Fruit fly (Drosophila melanogaster) whole organism, embryonic: ENCODE measurements around the gene CG18428.
A peak's percentile ranks its signal among the peaks of the same experiment; 100 is the strongest.

Source experiments
- CG10366 ChIP-seq: fragments of 200-800 bp; sonication (Bioruptor generic); IDR thresholded peaks from 2 replicates; pipeline ENCODE4 v1.3.6; 2022; ENCODE audit warnings: missing biosample characterization, missing genetic modification characterization
- CG11398 ChIP-seq: fragments of 200-800 bp; sonication (Bioruptor generic); optimal IDR thresholded peaks from 2 replicates; lab custom pipeline; 2016; ENCODE audit warnings: missing biosample characterization, missing genetic modification characterization
- CG11560 ChIP-seq: fragments of 200-800 bp; sonication (Bioruptor generic); IDR thresholded peaks from 3 replicates; pipeline ENCODE4 v1.3.6; 2022; ENCODE audit warnings: missing biosample characterization, missing genetic modification characterization
- CG11696 ChIP-seq: fragments of 200-800 bp; sonication (Bioruptor generic); IDR thresholded peaks from 2 replicates; pipeline ENCODE4 v1.3.6; 2022; ENCODE audit warnings: missing biosample characterization, missing genetic modification characterization
- CG12769 ChIP-seq: fragments of 200-800 bp; sonication (Bioruptor generic); optimal IDR thresholded peaks from 2 replicates; lab custom pipeline; 2019; ENCODE audit warnings: missing biosample characterization, mild to moderate bottlenecking, missing genetic modification characterization, moderate library complexity
- CG13424 ChIP-seq: fragments of 200-800 bp; sonication (Bioruptor generic); optimal IDR thresholded peaks from 2 replicates; lab custom pipeline; 2019; ENCODE audit warnings: missing biosample characterization, mild to moderate bottlenecking, missing genetic modification characterization, moderate library complexity
- CG13624 ChIP-seq: fragments of 200-800 bp; sonication (Bioruptor generic); optimal IDR thresholded peaks from 2 replicates; lab custom pipeline; 2016; ENCODE audit warnings: missing biosample characterization, missing genetic modification characterization
- CG14667 ChIP-seq: fragments of 200-800 bp; sonication (Bioruptor generic); IDR thresholded peaks from 2 replicates; pipeline ENCODE4 v1.3.6; 2022; ENCODE audit warnings: missing biosample characterization, missing genetic modification characterization
- CG1603 ChIP-seq: fragments of 200-800 bp; sonication (Bioruptor generic); optimal IDR thresholded peaks from 2 replicates; lab custom pipeline; 2019; ENCODE audit warnings: missing biosample characterization, mild to moderate bottlenecking, missing genetic modification characterization, moderate library complexity
- CG17385 ChIP-seq: fragments of 200-800 bp; sonication (Bioruptor generic); optimal IDR thresholded peaks from 3 replicates; lab custom pipeline; 2018; ENCODE audit warnings: missing biosample characterization, mild to moderate bottlenecking, missing genetic modification characterization
- CG2678 ChIP-seq: fragments of 200-800 bp; sonication (Bioruptor generic); optimal IDR thresholded peaks from 3 replicates; lab custom pipeline; 2019; ENCODE audit warnings: missing biosample characterization, mild to moderate bottlenecking, missing genetic modification characterization, moderate library complexity
- CG31224 ChIP-seq: fragments of 200-800 bp; sonication (Bioruptor generic); IDR thresholded peaks from 2 replicates; pipeline ENCODE4 v1.3.6; 2022; ENCODE audit warnings: missing biosample characterization, missing genetic modification characterization
- CG3847 ChIP-seq: fragments of 200-800 bp; sonication (Bioruptor generic); IDR thresholded peaks from 2 replicates; pipeline ENCODE4 v1.3.6; 2022; ENCODE audit warnings: missing biosample characterization, missing genetic modification characterization
- CG6254 ChIP-seq: fragments of 200-800 bp; sonication (Bioruptor generic); optimal IDR thresholded peaks from 3 replicates; lab custom pipeline; 2017; ENCODE audit warnings: mild to moderate bottlenecking, missing biosample characterization, missing genetic modification reagents, missing genetic modification characterization
- CG6854 ChIP-seq: fragments of 200-800 bp; sonication (Bioruptor generic); optimal IDR thresholded peaks from 3 replicates; lab custom pipeline; 2017; ENCODE audit warnings: missing biosample characterization, mild to moderate bottlenecking, missing genetic modification characterization
- CG8290 ChIP-seq, 3 experiments: fragments of 200-800 bp; sonication (Bioruptor generic); optimal IDR thresholded peaks; 2 replicates each; lab custom pipeline; 2016 to 2019; ENCODE audit warnings: missing biosample characterization in 3 of 3, missing genetic modification characterization in 3 of 3, mild to moderate bottlenecking in 2 of 3, moderate library complexity in 1 of 3
- CG8388 ChIP-seq: fragments of 200-800 bp; sonication (Bioruptor generic); optimal IDR thresholded peaks from 2 replicates; lab custom pipeline; 2019; ENCODE audit warnings: missing biosample characterization, mild to moderate bottlenecking, missing genetic modification characterization, moderate library complexity
- CG9932 ChIP-seq: fragments of 200-800 bp; sonication (Bioruptor generic); IDR thresholded peaks from 2 replicates; pipeline ENCODE4 v1.3.6; 2022; ENCODE audit warnings: missing biosample characterization, missing genetic modification characterization
- CTCF ChIP-seq: fragments of 200-800 bp; sonication (Bioruptor generic); optimal IDR thresholded peaks from 2 replicates; lab custom pipeline; 2017; ENCODE audit warnings: missing biosample characterization, mild to moderate bottlenecking, missing genetic modification characterization, moderate library complexity
- Dad ChIP-seq: fragments of 200-800 bp; sonication (Bioruptor generic); optimal IDR thresholded peaks from 3 replicates; lab custom pipeline; 2016; ENCODE audit warnings: missing biosample characterization, missing genetic modification characterization
- Deaf1 ChIP-seq: fragments of 200-800 bp; optimal IDR thresholded peaks from 3 replicates; lab custom pipeline; 2019; ENCODE audit warnings: missing biosample characterization, mild to moderate bottlenecking, missing genetic modification characterization, moderate library complexity
- Fer1 ChIP-seq: fragments of 200-800 bp; sonication (Bioruptor generic); optimal IDR thresholded peaks from 2 replicates; lab custom pipeline; 2017; ENCODE audit warnings: missing biosample characterization, mild to moderate bottlenecking, missing genetic modification characterization
- Hr51 ChIP-seq, 2 experiments: fragments of 200-800 bp; sonication (Bioruptor generic); optimal IDR thresholded peaks; 2 replicates in 1 of 2; 3 replicates in 1 of 2; lab custom pipeline; 2016 to 2018; ENCODE audit warnings: missing biosample characterization in 2 of 2, missing genetic modification characterization in 2 of 2, mild to moderate bottlenecking in 1 of 2, moderate library complexity in 1 of 2
- Lim3 ChIP-seq: fragments of 200-800 bp; sonication (Bioruptor generic); IDR thresholded peaks from 2 replicates; pipeline ENCODE4 v1.3.6; 2022; ENCODE audit warnings: missing biosample characterization, missing genetic modification characterization
- Nf-YB ChIP-seq: fragments of 200-800 bp; sonication (Bioruptor generic); optimal IDR thresholded peaks from 3 replicates; lab custom pipeline; 2019; ENCODE audit warnings: missing biosample characterization, mild to moderate bottlenecking, missing genetic modification characterization, moderate library complexity
- Pdp1 ChIP-seq, 2 experiments: fragments of 200-800 bp; sonication (Bioruptor generic); optimal IDR thresholded peaks; 3 replicates each; lab custom pipeline; 2016; ENCODE audit warnings: missing biosample characterization in 2 of 2, missing genetic modification characterization in 2 of 2, mild to moderate bottlenecking in 1 of 2, moderate library complexity in 1 of 2
- Xbp1 ChIP-seq: fragments of 200-800 bp; sonication (Bioruptor generic); optimal IDR thresholded peaks from 3 replicates; lab custom pipeline; 2016; ENCODE audit warnings: missing biosample characterization, mild to moderate bottlenecking, missing genetic modification characterization
- ase ChIP-seq: fragments of 200-800 bp; sonication (Bioruptor generic); IDR thresholded peaks from 3 replicates; pipeline ENCODE4 v1.3.6; 2022; ENCODE audit warnings: missing biosample characterization, missing genetic modification characterization
- bsh ChIP-seq, 2 experiments: fragments of 200-800 bp; sonication (Bioruptor generic); optimal IDR thresholded peaks; 2 replicates each; lab custom pipeline; 2017 to 2018; ENCODE audit warnings: mild to moderate bottlenecking in 2 of 2, missing biosample characterization in 2 of 2, missing genetic modification characterization in 2 of 2, moderate library complexity in 1 of 2
- chif ChIP-seq, 2 experiments: fragments of 200-800 bp; sonication (Bioruptor generic); optimal IDR thresholded peaks; 3 replicates each; lab custom pipeline; 2016; ENCODE audit warnings: missing biosample characterization in 2 of 2, missing genetic modification characterization in 2 of 2
- crol ChIP-seq: fragments of 200-800 bp; sonication (Bioruptor generic); IDR thresholded peaks from 2 replicates; pipeline ENCODE4 v1.3.6; 2022; ENCODE audit warnings: missing biosample characterization, missing genetic modification characterization
- dpn ChIP-seq, 2 experiments: fragments of 200-800 bp; sonication (Bioruptor generic); optimal IDR thresholded peaks; 3 replicates each; lab custom pipeline; 2016; ENCODE audit warnings: missing biosample characterization in 2 of 2, missing genetic modification characterization in 2 of 2
- gcm2 ChIP-seq: fragments of 200-800 bp; sonication (Bioruptor generic); optimal IDR thresholded peaks from 2 replicates; lab custom pipeline; 2016; ENCODE audit warnings: missing biosample characterization, missing genetic modification characterization
- gro ChIP-seq: fragments of 200-800 bp; sonication (Bioruptor generic); optimal IDR thresholded peaks from 2 replicates; lab custom pipeline; 2016; ENCODE audit warnings: missing biosample characterization, missing genetic modification characterization
- hkb ChIP-seq, 2 experiments: fragments of 200-800 bp in 1 of 2; fragments of >200 bp in 1 of 2; sonication (Bioruptor generic) in 1 of 2; IDR thresholded peaks in 1 of 2; optimal IDR thresholded peaks in 1 of 2; 2 replicates each; pipeline versions ENCODE4 v1.3.6 to Lab custom; 2017 to 2022; ENCODE audit warnings: missing biosample characterization in 1 of 2, missing genetic modification characterization in 1 of 2
- insv ChIP-seq, 2 experiments: fragments of 200-800 bp; sonication (Bioruptor generic); optimal IDR thresholded peaks; 3 replicates each; lab custom pipeline; 2016 to 2018; ENCODE audit warnings: missing biosample characterization in 2 of 2, missing genetic modification characterization in 2 of 2
- mam ChIP-seq: fragments of 200-800 bp; sonication (Bioruptor generic); optimal IDR thresholded peaks from 3 replicates; lab custom pipeline; 2016; ENCODE audit warnings: missing biosample characterization, missing genetic modification characterization
- otp ChIP-seq: fragments of 200-800 bp; sonication (Bioruptor generic); IDR thresholded peaks from 3 replicates; pipeline ENCODE4, ENCODE4 v1.3.6; 2022; ENCODE audit warnings: missing biosample characterization, missing genetic modification characterization
- psq ChIP-seq: fragments of 200-800 bp; sonication (Bioruptor generic); optimal IDR thresholded peaks from 2 replicates; lab custom pipeline; 2017; ENCODE audit warnings: missing biosample characterization, missing genetic modification characterization
- rib ChIP-seq: fragments of 200-800 bp; sonication (Bioruptor generic); IDR thresholded peaks from 2 replicates; pipeline ENCODE4 v1.3.6; 2022; ENCODE audit warnings: missing biosample characterization, missing genetic modification characterization
- row ChIP-seq: fragments of 200-800 bp; sonication (Bioruptor generic); IDR thresholded peaks from 3 replicates; pipeline ENCODE4 v1.3.6; 2022; ENCODE audit warnings: missing biosample characterization, missing genetic modification characterization
- sc ChIP-seq, 3 experiments: fragments of >200 bp in 2 of 3; fragments of 200-800 bp in 1 of 3; sonication (Bioruptor generic) in 1 of 3; optimal IDR thresholded peaks; 2 replicates in 2 of 3; 3 replicates in 1 of 3; lab custom pipeline; 2017; ENCODE audit warnings: mild to moderate bottlenecking in 1 of 3, missing biosample characterization in 1 of 3, missing genetic modification characterization in 1 of 3, missing genetic modification reagents in 1 of 3
- sens-2 ChIP-seq: fragments of 200-800 bp; sonication (Bioruptor generic); IDR thresholded peaks from 2 replicates; pipeline ENCODE4 v1.3.6; 2022; ENCODE audit warnings: missing biosample characterization, missing genetic modification characterization
- sisA ChIP-seq: fragments of 200-800 bp; sonication (Bioruptor generic); IDR thresholded peaks from 2 replicates; pipeline ENCODE4 v1.3.6; 2022; ENCODE audit warnings: missing biosample characterization, missing genetic modification characterization
- sna ChIP-seq: fragments of 200-800 bp; sonication (Bioruptor generic); IDR thresholded peaks from 2 replicates; pipeline ENCODE4 v1.3.6; 2022; ENCODE audit warnings: missing biosample characterization, missing genetic modification characterization; ENCODE audit not compliant: partially characterized antibody
- sob ChIP-seq: fragments of 200-800 bp; sonication (Bioruptor generic); IDR thresholded peaks from 2 replicates; pipeline ENCODE4 v1.3.6; 2022; ENCODE audit warnings: missing biosample characterization, missing genetic modification characterization
- stwl ChIP-seq: fragments of 200-800 bp; sonication (Bioruptor generic); optimal IDR thresholded peaks from 3 replicates; lab custom pipeline; 2018; ENCODE audit warnings: missing biosample characterization, mild to moderate bottlenecking, missing genetic modification characterization, moderate library complexity
- tgo ChIP-seq: fragments of 200-800 bp; sonication (Bioruptor generic); IDR thresholded peaks from 3 replicates; pipeline ENCODE4 v1.3.6; 2022; ENCODE audit warnings: missing biosample characterization, missing genetic modification characterization
- usp ChIP-seq: fragments of >200 bp; optimal IDR thresholded peaks from 2 replicates; lab custom pipeline; 2017; ENCODE audit warnings: missing biosample characterization, missing genetic modification characterization

The CG18428 gene

dm6 chr3R:24100717-24101116, 8.4 kb upstream of the CG18428 start (continued):
- TF ChIP-seq gcm2 (GFP tag; lab: Kevin White, UChicago) (no peak), Xbp1 (GFP tag; lab: Kevin White, UChicago) (peak; percentile 46), CG6254 (GFP tag; lab: Kevin White, UChicago) (no peak), CG9932 (GFP tag; lab: Robert Waterston, UW) (peak; percentile 71), gro (GFP tag; lab: Kevin White, UChicago) (peak; percentile 52), Fer1 (GFP tag; lab: Kevin White, UChicago) (no peak), CG8290 (GFP tag; optimal IDR thresholded peaks at IDR 0.05; lab: Kevin White, UChicago) (no peak), CG8290 (tag; optimal IDR thresholded peaks at IDR 0.05; lab: Kevin White, UChicago) (peak in 1 of 2 experiments; percentile 2), chif (GFP tag; optimal IDR thresholded peaks at IDR 0.05; lab: Kevin White, UChicago) (no peak), Deaf1 (no peak), rib (no peak), CG13624 (peak; percentile 29), CG14667 (GFP tag; lab: Robert Waterston, UW) (0 out of 2 replicates have a peak, but pooled peaks have one; percentile 15), dpn (GFP tag; optimal IDR thresholded peaks at IDR 0.05; lab: Kevin White, UChicago) (peak in 1 of 2 experiments; percentile 15), usp (no peak), sens-2 (GFP tag; lab: Robert Waterston, UW) (no peak), CG17385 (peak; percentile 3), psq (GFP tag; lab: Kevin White, UChicago) (peak; percentile 59), Dad (no peak), sob (GFP tag; lab: Robert Waterston, UW) (0 out of 2 replicates have a peak, but pooled peaks have one; percentile 31), CG13424 (tag; lab: Kevin White, UChicago) (peak; percentile 9), CG6854 (GFP tag; lab: Kevin White, UChicago) (no peak), CG11398 (GFP tag; lab: Kevin White, UChicago) (no peak), CG11696 (GFP tag; lab: Robert Waterston, UW) (no peak), row (GFP tag; lab: Robert Waterston, UW) (peak; percentile 69), sisA (GFP tag; lab: Robert Waterston, UW) (peak; percentile 40; the same call in 1 of the 2 replicates), mam (GFP tag; lab: Kevin White, UChicago) (peak; percentile 47), Pdp1 (GFP tag; optimal IDR thresholded peaks at IDR 0.05; lab: Kevin White, UChicago) (peak in 1 of 2 experiments; percentile 8), hkb (optimal IDR thresholded peaks at IDR 0.05; lab: Kevin White, UChicago) (no peak), hkb (GFP tag; IDR thresholded peaks at IDR 0.05; lab: Robert Waterston, UW) (no peak), sc (optimal IDR thresholded peaks at IDR 0.05; lab: Kevin White, UChicago) (no peak), sc (GFP tag; optimal IDR thresholded peaks at IDR 0.05; lab: Kevin White, UChicago) (no peak), CG8388 (GFP tag; lab: Kevin White, UChicago) (no peak), CG10366 (peak; percentile 11; the same call in 1 of the 2 replicates), otp (GFP tag; lab: Robert Waterston, UW) (0 out of 3 replicates have a peak, but pooled peaks have one; percentile 36), crol (0 out of 2 replicates have a peak, but pooled peaks have one; percentile 12), ase (GFP tag; lab: Robert Waterston, UW) (no peak), bsh (GFP tag; optimal IDR thresholded peaks at IDR 0.05; lab: Kevin White, UChicago) (peak in 1 of 2 experiments; percentile 14), Nf-YB (no peak), stwl (tag; lab: Kevin White, UChicago) (no peak), Lim3 (GFP tag; lab: Robert Waterston, UW) (no peak), Hr51 (GFP tag; optimal IDR thresholded peaks at IDR 0.05; lab: Kevin White, UChicago) (peak in 1 of 2 experiments; percentile 32), CG2678 (tag; lab: Kevin White, UChicago) (peak; percentile 28), tgo (GFP tag; lab: Robert Waterston, UW) (peak; percentile 20; the same call in 1 of the 3 replicates), CTCF (GFP tag; lab: Kevin White, UChicago) (no peak), sna (GFP tag; lab: Robert Waterston, UW) (no peak), CG31224 (GFP tag; lab: Robert Waterston, UW) (no peak), CG12769 (tag; lab: Kevin White, UChicago) (peak; percentile 31), CG3847 (GFP tag; lab: Robert Waterston, UW) (0 out of 2 replicates have a peak, but pooled peaks have one; percentile 22), CG1603 (tag; lab: Kevin White, UChicago) (no peak), CG11560 (no peak), insv (GFP tag; optimal IDR thresholded peaks at IDR 0.05; lab: Kevin White, UChicago) (no peak)
